Fruit fly (Drosophila melanogaster): ENCODE data around the gene ATPsynE.
A peak's percentile ranks its signal among the peaks of the same experiment; 100 is the strongest.

The ATPsynE gene

dm6 chr3R:14351418-14351817 is 24.7 kb downstream of the ATPsynE start (continued):
- TF ChIP-seq ase (GFP tag; IDR thresholded peaks at IDR 0.05) = no peak
- TF ChIP-seq slp2 (GFP tag; optimal IDR thresholded peaks at IDR 0.05) = no peak
- no peak for TF ChIP-seq gce (GFP tag; IDR thresholded peaks at IDR 0.05)
- no peak for TF ChIP-seq usp (GFP tag; optimal IDR thresholded peaks at IDR 0.05)
- TF ChIP-seq CG31441 (GFP tag; IDR thresholded peaks at IDR 0.05) = peak; percentile 51; the same call in 1 of the 2 replicates
- TF ChIP-seq CG10366 (GFP tag; IDR thresholded peaks at IDR 0.05) = peak; percentile 14; the same call in 1 of the 2 replicates
- TF ChIP-seq BtbVII (GFP tag; optimal IDR thresholded peaks at IDR 0.05) = no peak
- TF ChIP-seq CG12219 (GFP tag; optimal IDR thresholded peaks at IDR 0.05) = no peak
- peak; percentile 8 for TF ChIP-seq ewg (GFP tag; optimal IDR thresholded peaks at IDR 0.05)
- peak; percentile 16 for TF ChIP-seq mam (GFP tag; optimal IDR thresholded peaks at IDR 0.05)
- no peak for TF ChIP-seq CG17568 (GFP tag; optimal IDR thresholded peaks at IDR 0.05)
- TF ChIP-seq dysf (GFP tag; IDR thresholded peaks at IDR 0.05) = 0 out of 3 replicates have a peak, but pooled peaks have one; percentile 20
- no peak for TF ChIP-seq sqz (GFP tag; optimal IDR thresholded peaks at IDR 0.05)
- no peak for TF ChIP-seq ERR (GFP tag; optimal IDR thresholded peaks at IDR 0.05)
- TF ChIP-seq CG32772 (GFP tag; IDR thresholded peaks at IDR 0.05) = no peak
- no peak for TF ChIP-seq D19B (GFP tag; optimal IDR thresholded peaks at IDR 0.05)
- no peak for TF ChIP-seq CG11723 (GFP tag; optimal IDR thresholded peaks at IDR 0.05)
- TF ChIP-seq Sox100B (GFP tag; optimal IDR thresholded peaks at IDR 0.05) = peak; percentile 27
- peak; percentile 19 for TF ChIP-seq CG15011 (GFP tag; optimal IDR thresholded peaks at IDR 0.05)
- TF ChIP-seq Usf (GFP tag; optimal IDR thresholded peaks at IDR 0.05) = no peak
- TF ChIP-seq CG10147 (GFP tag; optimal IDR thresholded peaks at IDR 0.05) = peak; percentile 3
- TF ChIP-seq CG4730 (GFP tag; IDR thresholded peaks at IDR 0.05) = no peak
- TF ChIP-seq CG13894 (tag; optimal IDR thresholded peaks at IDR 0.05) = no peak
- no peak for TF ChIP-seq CG5245 (GFP tag; optimal IDR thresholded peaks at IDR 0.05)
- TF ChIP-seq CG9437 (GFP tag; optimal IDR thresholded peaks at IDR 0.05) = peak; percentile 9
- TF ChIP-seq CTCF (GFP tag; optimal IDR thresholded peaks at IDR 0.05) = no peak
- peak; percentile 38 for TF ChIP-seq CG18619 (GFP tag; optimal IDR thresholded peaks at IDR 0.05)
- TF ChIP-seq ttk (GFP tag; IDR thresholded peaks at IDR 0.05) = no peak
- no peak for TF ChIP-seq tna (GFP tag; IDR thresholded peaks at IDR 0.05; ENCODE audit: partially characterized antibody)
- TF ChIP-seq ci (GFP tag; IDR thresholded peaks at IDR 0.05) = no peak
- TF ChIP-seq Hey (tag; optimal IDR thresholded peaks at IDR 0.05) = no peak
- TF ChIP-seq Myb (GFP tag; optimal IDR thresholded peaks at IDR 0.05) = no peak
- no peak for TF ChIP-seq CG2199 (GFP tag; IDR thresholded peaks at IDR 0.05)
- peak; percentile 42 for TF ChIP-seq phol (tag; optimal IDR thresholded peaks at IDR 0.05)
- TF ChIP-seq Nf-YA (GFP tag; IDR thresholded peaks at IDR 0.05) = no peak
- TF ChIP-seq sim (GFP tag; IDR thresholded peaks at IDR 0.05) = no peak
- peak; percentile 37 for TF ChIP-seq CG6854 (GFP tag; optimal IDR thresholded peaks at IDR 0.05)
- peak; percentile 15 for TF ChIP-seq NfI (GFP tag; optimal IDR thresholded peaks at IDR 0.05)
- no peak for TF ChIP-seq Ada2b (GFP tag; IDR thresholded peaks at IDR 0.05)
- no peak for TF ChIP-seq CrebB (tag; optimal IDR thresholded peaks at IDR 0.05)
- TF ChIP-seq klu (GFP tag; IDR thresholded peaks at IDR 0.05) = no peak
- TF ChIP-seq CG6791 (GFP tag; IDR thresholded peaks at IDR 0.05; ENCODE audit: partially characterized antibody) = no peak
- TF ChIP-seq CG4404 (GFP tag; IDR thresholded peaks at IDR 0.05) = no peak
- no peak for TF ChIP-seq knrl (GFP tag; IDR thresholded peaks at IDR 0.05; ENCODE audit: partially characterized antibody)
- TF ChIP-seq Med (GFP tag) = peak; percentile 83
- TF ChIP-seq CG6813 (GFP tag; optimal IDR thresholded peaks at IDR 0.05) = no peak
- TF ChIP-seq jumu (GFP tag; optimal IDR thresholded peaks at IDR 0.05) = no peak
- no peak for TF ChIP-seq chn (GFP tag; optimal IDR thresholded peaks at IDR 0.05)
- no peak for TF ChIP-seq sob (GFP tag; IDR thresholded peaks at IDR 0.05)
- TF ChIP-seq lbe (GFP tag; optimal IDR thresholded peaks at IDR 0.05) = no peak
- no peak for TF ChIP-seq Dfd (GFP tag; optimal IDR thresholded peaks at IDR 0.05)
- TF ChIP-seq ham (GFP tag; IDR thresholded peaks at IDR 0.05) = no peak
- no peak for TF ChIP-seq CkIIα-i1 (GFP tag; IDR thresholded peaks at IDR 0.05)
